Fruit fly (Drosophila melanogaster): ENCODE measurements around the gene CG17781.

dm6 chr3R:24357698-24358097, 17.8 kb downstream of the CG17781 start, which contains the start of gene Golgin84:
- TF ChIP-seq CG6808 (GFP tag; optimal IDR thresholded peaks at IDR 0.05) = no peak
- no peak for TF ChIP-seq pdm3 (GFP tag; optimal IDR thresholded peaks at IDR 0.05)
- no peak for TF ChIP-seq CG11294 (GFP tag; IDR thresholded peaks at IDR 0.05)
- no peak for TF ChIP-seq OdsH (GFP tag; optimal IDR thresholded peaks at IDR 0.05)
- TF ChIP-seq topi (GFP tag; optimal IDR thresholded peaks at IDR 0.05) = no peak
- no peak for TF ChIP-seq net (GFP tag; optimal IDR thresholded peaks at IDR 0.05)
- TF ChIP-seq fkh (GFP tag; optimal IDR thresholded peaks at IDR 0.05) = no peak
- TF ChIP-seq cyc (GFP tag; optimal IDR thresholded peaks at IDR 0.05) = no peak
- no peak for TF ChIP-seq CG6276 (GFP tag; optimal IDR thresholded peaks at IDR 0.05)
- TF ChIP-seq Eip78C (GFP tag) = no peak

Data from whole organism, prepupa.